Worm (Caenorhabditis elegans) whole organism, L4/young adult: ENCODE results near the gene pap-1.

ENCODE experiments used
- W03F9.2 ChIP-seq: fragments of 150-350 bp; optimal IDR thresholded peaks from 2 replicates; lab custom pipeline; 2014; ENCODE audit warnings: missing biosample characterization, missing genetic modification characterization
- dao-5 ChIP-seq: sonication (generic microtip); optimal IDR thresholded peaks from 2 replicates; lab custom pipeline; 2016; ENCODE audit warnings: missing genotype, missing genetic modification characterization, moderate library complexity, missing compliant biosample characterization
- him-1 ChIP-seq: sonication (generic microtip); optimal IDR thresholded peaks from 2 replicates; lab custom pipeline; 2016; ENCODE audit warnings: missing genotype, missing genetic modification reagents, missing genetic modification characterization, missing compliant biosample characterization

pap-1 gene

DNA sequence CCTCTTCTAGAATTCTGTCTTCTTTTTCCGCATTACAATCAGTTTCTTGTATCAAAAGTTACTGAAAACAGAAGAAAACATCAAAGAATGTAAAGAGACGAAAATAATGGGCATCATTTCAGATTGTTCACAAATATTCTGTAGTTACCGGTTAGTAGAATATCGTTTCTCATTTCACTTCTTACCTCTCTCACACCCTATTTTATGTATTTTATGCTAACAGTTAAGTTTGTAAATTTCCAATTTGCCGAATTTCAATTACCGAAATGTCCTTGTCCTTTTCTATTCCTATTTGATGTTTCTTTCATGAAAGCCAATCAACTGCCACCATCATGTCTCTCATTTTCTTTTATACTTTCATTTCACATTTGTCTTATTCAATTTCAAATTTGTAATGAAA lies 18.3 kb upstream of the pap-1 start:
- TF ChIP-seq dao-5 (tag; lab: Kevin White, UChicago): no peak
- no peak for TF ChIP-seq him-1 (tag; lab: Kevin White, UChicago)
- no peak for TF ChIP-seq W03F9.2

DNA sequence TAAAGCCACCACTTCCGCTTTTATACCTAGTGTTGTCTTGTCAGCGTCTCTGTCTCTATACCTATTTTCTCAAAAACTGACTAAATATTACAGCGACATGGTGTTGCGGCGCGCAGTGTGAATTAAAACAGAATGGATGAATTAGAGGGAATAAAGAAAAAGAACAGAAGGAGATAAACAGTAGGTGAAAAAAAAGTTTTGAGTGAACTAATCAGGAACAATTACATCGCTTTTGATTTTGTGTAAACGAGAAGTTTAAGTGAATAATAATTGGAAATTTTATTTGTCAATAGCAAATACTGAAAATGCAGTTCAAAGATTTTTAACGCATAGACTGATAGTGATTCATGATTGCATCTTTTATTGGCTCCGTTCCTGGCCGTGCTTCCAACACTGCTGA lies 16.7 kb upstream of the pap-1 start, which contains the start of gene col-12:
Gene col-12, minus strand, starts transcription at position 101 of the 400 bp plus-strand sequence.
- TF ChIP-seq dao-5 (tag; lab: Kevin White, UChicago) (no peak), W03F9.2 (no peak), him-1 (tag; lab: Kevin White, UChicago) (no peak)

ce11 chrV:10426253-10426652 lies 15.5 kb upstream of the pap-1 start, which contains the start of gene apc-10:
Gene apc-10, minus strand, starts transcription at chrV:10426353.
- TF ChIP-seq him-1 (tag; lab: Kevin White, UChicago) (no peak), dao-5 (tag; lab: Kevin White, UChicago) (no peak), W03F9.2 (peak; percentile 23)

DNA sequence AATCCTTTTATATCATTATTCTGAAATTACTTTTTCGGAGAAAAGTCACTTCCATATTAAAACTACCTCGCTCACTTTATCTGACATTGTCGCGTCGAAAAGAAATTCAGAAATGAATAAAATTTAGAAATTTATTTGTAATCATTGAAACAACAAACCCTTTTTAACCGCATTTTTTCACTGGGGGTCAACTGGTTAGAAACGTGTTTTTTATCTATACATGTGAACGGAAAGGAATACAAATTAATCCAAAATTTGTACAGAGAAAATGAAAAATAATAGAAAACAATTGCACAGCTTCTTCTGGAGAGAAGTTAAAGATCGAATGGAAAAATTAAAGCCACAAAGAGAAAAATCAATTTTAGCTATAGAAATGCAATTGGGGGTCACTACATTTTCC lies 13.2 kb upstream of the pap-1 start, which contains the start of gene tag-314:
Gene tag-314, minus strand, starts transcription at position 101 of the 400 bp plus-strand sequence.
- no peak for TF ChIP-seq him-1 (tag; lab: Kevin White, UChicago)
- TF ChIP-seq W03F9.2: no peak
- no peak for TF ChIP-seq dao-5 (tag; lab: Kevin White, UChicago)

DNA sequence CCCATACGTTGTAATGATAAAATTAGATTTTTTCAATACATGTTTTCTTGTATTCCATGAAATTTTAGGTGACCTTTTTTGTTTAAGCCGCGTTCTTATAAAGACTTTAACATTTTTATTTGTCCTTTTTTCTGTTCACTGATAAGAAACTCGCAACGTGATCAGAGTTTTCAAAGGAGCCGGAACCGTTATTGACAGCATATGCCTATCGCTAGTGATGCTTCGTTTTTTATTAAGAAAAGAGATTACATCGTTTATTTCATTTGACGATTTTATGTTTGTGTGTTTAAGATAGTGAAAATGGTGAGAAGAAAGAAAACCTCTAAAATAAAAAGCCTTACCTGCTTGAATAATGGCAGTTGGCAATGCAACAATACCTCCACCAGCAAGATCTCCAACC lies 9.2 kb upstream of the pap-1 start:
- TF ChIP-seq dao-5 (tag; lab: Kevin White, UChicago) (no peak), W03F9.2 (no peak), him-1 (tag; lab: Kevin White, UChicago) (no peak)

DNA sequence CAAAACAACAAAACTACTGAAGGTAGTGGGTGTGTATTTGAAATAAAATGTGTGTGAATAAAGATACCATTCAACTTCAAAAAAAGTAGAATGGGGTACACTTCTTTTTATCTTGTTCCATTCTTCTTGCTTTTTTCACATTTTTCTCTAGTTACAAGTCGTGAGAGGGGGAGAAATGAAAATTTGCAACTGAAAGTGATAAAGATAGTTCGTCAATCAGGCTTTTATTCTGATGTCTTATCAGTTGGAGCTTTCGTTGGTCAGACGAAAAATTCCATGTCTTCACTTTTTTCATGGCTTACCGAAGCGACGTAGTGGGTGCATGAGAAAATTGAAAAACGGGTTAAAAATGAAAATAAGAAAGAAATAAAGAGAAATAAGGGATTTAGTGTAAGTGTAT lies 8.1 kb upstream of the pap-1 start, which contains the start of gene Y32F6A.4:
Gene Y32F6A.4, minus strand, starts transcription at position 347 of the 400 bp plus-strand sequence.
- TF ChIP-seq W03F9.2 (no peak), dao-5 (tag; lab: Kevin White, UChicago) (no peak), him-1 (tag; lab: Kevin White, UChicago) (no peak)

ce11 chrV:10435198-10435597 lies 6.6 kb upstream of the pap-1 start:
- no peak for TF ChIP-seq dao-5 (tag; lab: Kevin White, UChicago)
- TF ChIP-seq him-1 (tag; lab: Kevin White, UChicago): no peak
- TF ChIP-seq W03F9.2: no peak

- no peak for TF ChIP-seq dao-5 (tag; lab: Kevin White, UChicago)
- no peak for TF ChIP-seq W03F9.2
- TF ChIP-seq him-1 (tag; lab: Kevin White, UChicago): no peak
Observed at ce11 chrV:10436612-10437011, 5.2 kb upstream of the pap-1 start, which contains the start of gene set-22. Gene set-22, plus strand, starts transcription at chrV:10436912.

- TF ChIP-seq W03F9.2 (no peak), him-1 (tag; lab: Kevin White, UChicago) (no peak), dao-5 (tag; lab: Kevin White, UChicago) (no peak)
Observed at ce11 chrV:10440723-10441122, 1.1 kb upstream of the pap-1 start, which contains the start of gene snf-10. Gene snf-10, minus strand, starts transcription at chrV:10440823.

- no peak for TF ChIP-seq dao-5 (tag; lab: Kevin White, UChicago)
- no peak for TF ChIP-seq him-1 (tag; lab: Kevin White, UChicago)
- no peak for TF ChIP-seq W03F9.2
Observed at ce11 chrV:10453466-10453865, 11.7 kb downstream of the pap-1 start, which contains the start of gene Y32F6A.5. Gene Y32F6A.5, minus strand, starts transcription at chrV:10453605.

- no peak for TF ChIP-seq W03F9.2
- no peak for TF ChIP-seq him-1 (tag; lab: Kevin White, UChicago)
- no peak for TF ChIP-seq dao-5 (tag; lab: Kevin White, UChicago)
Observed at ce11 chrV:10457247-10457646, 15.5 kb downstream of the pap-1 start, which contains the start of gene F22E12.1. Gene F22E12.1, minus strand, starts transcription at chrV:10457347.

- TF ChIP-seq W03F9.2 (no peak), dao-5 (tag; lab: Kevin White, UChicago) (no peak), him-1 (tag; lab: Kevin White, UChicago) (no peak)
Observed at ce11 chrV:10460685-10461084, 18.9 kb downstream of the pap-1 start.

DNA sequence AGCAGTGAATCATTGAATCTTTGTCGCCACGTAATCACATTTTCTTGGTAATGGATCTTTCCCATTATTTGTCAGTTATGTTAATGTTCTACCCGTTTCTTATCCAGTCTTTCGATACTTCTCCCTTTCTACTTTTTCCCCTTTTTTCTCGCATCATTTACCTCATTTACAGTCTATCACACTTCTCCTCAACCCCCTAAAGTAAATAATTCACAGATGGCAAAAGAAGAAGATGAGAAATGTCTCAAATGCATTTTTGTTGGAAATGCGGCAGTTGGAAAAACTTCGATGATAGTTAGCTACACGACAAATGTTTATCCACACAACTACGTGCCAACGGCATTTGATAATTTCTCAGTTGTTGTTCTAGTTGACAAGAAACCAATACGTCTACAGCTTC lies 20.3 kb downstream of the pap-1 start, which contains the start of gene chw-1:
Gene chw-1, plus strand, starts transcription at position 217 of the 400 bp plus-strand sequence.
- TF ChIP-seq dao-5 (tag; lab: Kevin White, UChicago): no peak
- no peak for TF ChIP-seq W03F9.2
- no peak for TF ChIP-seq him-1 (tag; lab: Kevin White, UChicago)

DNA sequence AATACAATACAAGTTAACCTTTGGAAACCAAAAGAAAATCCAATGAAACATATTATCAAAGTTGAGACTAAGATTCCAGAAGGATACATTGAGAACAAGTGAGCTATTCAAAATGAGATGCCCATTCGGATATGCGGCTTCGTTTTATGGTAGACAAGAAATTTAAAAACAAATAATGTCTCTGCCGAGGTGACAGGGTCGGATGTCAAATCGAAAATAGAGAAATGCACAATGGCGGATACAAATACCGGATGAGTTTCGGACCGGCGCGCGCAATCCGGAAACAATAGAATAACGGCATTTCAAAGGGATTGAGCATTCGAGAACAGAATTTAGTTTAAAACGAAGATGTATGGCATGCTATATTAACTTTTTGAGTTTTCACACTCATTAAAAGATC lies 21.5 kb downstream of the pap-1 start, which contains the start of gene F22E12.3:
Gene F22E12.3, minus strand, starts transcription at position 101 of the 400 bp plus-strand sequence.
- TF ChIP-seq dao-5 (tag; lab: Kevin White, UChicago): no peak
- TF ChIP-seq W03F9.2: no peak
- TF ChIP-seq him-1 (tag; lab: Kevin White, UChicago): no peak

DNA sequence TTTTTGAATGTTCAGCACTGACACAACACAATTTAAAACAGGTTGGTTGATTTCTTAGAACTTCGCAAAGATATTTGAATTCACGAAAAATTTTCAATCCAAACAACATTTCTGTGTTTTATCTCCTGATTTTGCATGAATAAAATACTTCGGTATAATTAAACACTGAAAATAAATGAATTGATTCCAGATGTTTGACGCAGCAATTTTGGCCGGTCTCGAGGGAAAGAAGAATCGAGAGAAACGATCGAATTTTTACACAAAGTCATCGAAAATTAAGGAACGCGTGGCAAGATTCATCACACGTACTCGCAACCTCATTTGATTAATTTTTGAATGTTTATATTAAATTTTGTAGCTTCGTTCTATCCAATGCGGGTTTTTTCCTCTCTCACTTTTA lies 22.4 kb downstream of the pap-1 start:
- TF ChIP-seq him-1 (tag; lab: Kevin White, UChicago) (no peak), W03F9.2 (no peak), dao-5 (tag; lab: Kevin White, UChicago) (no peak)
